Worm (Caenorhabditis elegans) whole organism, late embryonic: ENCODE data around the gene col-17.

Source experiments
- ceh-45 ChIP-seq: fragments of 200-800 bp; sonication (Bioruptor generic); IDR thresholded peaks from 2 replicates; pipeline ENCODE4 v1.3.6; 2022; ENCODE audit warnings: missing genetic modification reagents, missing genetic modification characterization, missing compliant biosample characterization
- sox-4 ChIP-seq: sonication (generic microtip); optimal IDR thresholded peaks from 2 replicates; lab custom pipeline; 2017; ENCODE audit warnings: mild to moderate bottlenecking, missing genetic modification characterization, inconsistent platforms, missing compliant biosample characterization

ce11 chrII:4856113-4856512, 11.3 kb downstream of the col-17 start:
- TF ChIP-seq ceh-45 (GFP tag; lab: Robert Waterston, UW) (no peak), sox-4 (tag; lab: Kevin White, UChicago) (no peak)
